Fruit fly (Drosophila melanogaster) whole organism, prepupa: Measurements from ENCODE around the gene Vha26.
A peak's percentile ranks its signal among the peaks of the same experiment; 100 is the strongest.

ENCODE experiments used
- CG11294 ChIP-seq: fragments of 200-800 bp; sonication (Bioruptor generic); IDR thresholded peaks from 2 replicates; pipeline ENCODE4 v1.3.6; 2022; ENCODE audit warnings: missing biosample characterization, missing genetic modification characterization
- CG1621 ChIP-seq: fragments of 200-800 bp; sonication (Bioruptor generic); optimal IDR thresholded peaks from 3 replicates; lab custom pipeline; 2018; ENCODE audit warnings: missing biosample characterization, mild to moderate bottlenecking, missing genetic modification characterization
- CG8319 ChIP-seq: fragments of 200-800 bp; sonication (Bioruptor generic); optimal IDR thresholded peaks from 3 replicates; lab custom pipeline; 2016; ENCODE audit warnings: missing biosample characterization, missing genetic modification characterization
- Hr39 ChIP-seq: fragments of 200-800 bp; sonication (Bioruptor generic); optimal IDR thresholded peaks from 2 replicates; lab custom pipeline; 2016; ENCODE audit warnings: missing biosample characterization, missing genetic modification characterization
- Sox15 ChIP-seq: fragments of 200-800 bp; sonication (Bioruptor generic); optimal IDR thresholded peaks from 3 replicates; lab custom pipeline; 2016; ENCODE audit warnings: missing biosample characterization, missing genetic modification characterization
- dsx ChIP-seq: fragments of 200-800 bp; optimal IDR thresholded peaks from 3 replicates; lab custom pipeline; 2019; ENCODE audit warnings: missing biosample characterization, mild to moderate bottlenecking, missing genetic modification characterization, moderate library complexity; ENCODE audit not compliant: poor library complexity, severe bottlenecking
- eg ChIP-seq: fragments of 200-800 bp; sonication (Bioruptor generic); IDR thresholded peaks from 3 replicates; pipeline ENCODE4 v1.3.6; 2022; ENCODE audit warnings: missing biosample characterization, missing genetic modification characterization
- esn ChIP-seq: fragments of 200-800 bp; sonication (Bioruptor generic); optimal IDR thresholded peaks from 2 replicates; lab custom pipeline; 2016; ENCODE audit warnings: missing biosample characterization, mild to moderate bottlenecking, missing genetic modification characterization, moderate library complexity
- fkh ChIP-seq: fragments of 200-800 bp; sonication (Bioruptor generic); optimal IDR thresholded peaks from 3 replicates; lab custom pipeline; 2017; ENCODE audit warnings: missing biosample characterization, mild to moderate bottlenecking, missing genetic modification characterization, moderate library complexity

dm6 chr3R:5572900-5573665 is 18.5 kb upstream of the Vha26 start:
- TF ChIP-seq fkh (GFP tag; lab: Kevin White, UChicago): no peak
- TF ChIP-seq CG1621 (tag; lab: Kevin White, UChicago): no peak
- no peak for TF ChIP-seq CG8319 (GFP tag; lab: Kevin White, UChicago)
- peak; percentile 22 for TF ChIP-seq esn (GFP tag; lab: Kevin White, UChicago)
- TF ChIP-seq Sox15 (GFP tag; lab: Kevin White, UChicago): no peak
- no peak for TF ChIP-seq eg (GFP tag; lab: Robert Waterston, UW)
- TF ChIP-seq Hr39 (GFP tag; lab: Kevin White, UChicago): no peak
- no peak for TF ChIP-seq CG11294 (GFP tag; lab: Robert Waterston, UW)
- no peak for TF ChIP-seq dsx (GFP tag; lab: Kevin White, UChicago)
